Fruit fly (Drosophila melanogaster) whole organism, prepupa: ENCODE results near the gene Hsp60D.

Experiments
- Blimp-1 ChIP-seq: fragments of 200-800 bp; sonication (Bioruptor generic); optimal IDR thresholded peaks from 3 replicates; lab custom pipeline; 2017; ENCODE audit warnings: missing biosample characterization, missing genetic modification characterization, mild to moderate bottlenecking, moderate library complexity, missing genetic modification reagents
- CG10669 ChIP-seq: fragments of 200-800 bp; sonication (Bioruptor generic); optimal IDR thresholded peaks from 3 replicates; lab custom pipeline; 2018; ENCODE audit warnings: missing biosample characterization, mild to moderate bottlenecking, missing genetic modification characterization, moderate library complexity
- CG11294 ChIP-seq: fragments of 200-800 bp; sonication (Bioruptor generic); IDR thresholded peaks from 2 replicates; pipeline ENCODE4 v1.3.6; 2022; ENCODE audit warnings: missing biosample characterization, missing genetic modification characterization
- CG11762 ChIP-seq: fragments of 200-800 bp; sonication (Bioruptor generic); optimal IDR thresholded peaks from 3 replicates; lab custom pipeline; 2016; ENCODE audit warnings: missing biosample characterization, missing genetic modification characterization; ENCODE audit not compliant: insufficient read depth
- CG11902 ChIP-seq: fragments of 200-800 bp; sonication (Bioruptor generic); optimal IDR thresholded peaks from 3 replicates; lab custom pipeline; 2016; ENCODE audit warnings: missing biosample characterization, missing genetic modification characterization
- CG1621 ChIP-seq: fragments of 200-800 bp; sonication (Bioruptor generic); optimal IDR thresholded peaks from 3 replicates; lab custom pipeline; 2018; ENCODE audit warnings: missing biosample characterization, mild to moderate bottlenecking, missing genetic modification characterization
- CG16779 ChIP-seq: fragments of 200-800 bp; sonication (Bioruptor generic); optimal IDR thresholded peaks from 3 replicates; lab custom pipeline; 2017; ENCODE audit warnings: missing biosample characterization, mild to moderate bottlenecking, missing genetic modification characterization
- CG31627 ChIP-seq: fragments of 200-800 bp; sonication (Bioruptor generic); optimal IDR thresholded peaks from 3 replicates; lab custom pipeline; 2016; ENCODE audit warnings: missing biosample characterization, missing genetic modification characterization
- CG32006 ChIP-seq: fragments of 200-800 bp; sonication (Bioruptor generic); optimal IDR thresholded peaks from 3 replicates; lab custom pipeline; 2017; ENCODE audit warnings: missing biosample characterization, mild to moderate bottlenecking, missing genetic modification characterization
- CG34406 ChIP-seq: fragments of 200-800 bp; sonication (Bioruptor generic); optimal IDR thresholded peaks from 3 replicates; lab custom pipeline; 2016; ENCODE audit warnings: missing biosample characterization, missing genetic modification characterization
- CG3919 ChIP-seq: fragments of 200-800 bp; sonication (Bioruptor generic); optimal IDR thresholded peaks from 3 replicates; lab custom pipeline; 2016; ENCODE audit warnings: missing biosample characterization, missing genetic modification characterization
- CG6276 ChIP-seq: fragments of 200-800 bp; sonication (Bioruptor generic); optimal IDR thresholded peaks from 2 replicates; lab custom pipeline; 2017; ENCODE audit warnings: missing biosample characterization, mild to moderate bottlenecking, missing genetic modification characterization
- CG7368 ChIP-seq: fragments of 200-800 bp; sonication (Bioruptor generic); optimal IDR thresholded peaks from 3 replicates; lab custom pipeline; 2016; ENCODE audit warnings: missing biosample characterization, missing genetic modification characterization
- CG8319 ChIP-seq: fragments of 200-800 bp; sonication (Bioruptor generic); optimal IDR thresholded peaks from 3 replicates; lab custom pipeline; 2016; ENCODE audit warnings: missing biosample characterization, missing genetic modification characterization
- CG8632 ChIP-seq: fragments of 200-800 bp; sonication (Bioruptor generic); optimal IDR thresholded peaks from 3 replicates; lab custom pipeline; 2016; ENCODE audit warnings: missing biosample characterization, missing genetic modification characterization
- Eip93F ChIP-seq: fragments of 200-800 bp; sonication (Bioruptor generic); optimal IDR thresholded peaks from 2 replicates; lab custom pipeline; 2016; ENCODE audit warnings: missing biosample characterization, mild to moderate bottlenecking, missing genetic modification characterization
- Ets21C ChIP-seq: fragments of 200-800 bp; sonication (Bioruptor generic); optimal IDR thresholded peaks from 3 replicates; lab custom pipeline; 2016; ENCODE audit warnings: missing biosample characterization, missing genetic modification characterization
- Ets96B ChIP-seq: fragments of 200-800 bp; optimal IDR thresholded peaks from 2 replicates; lab custom pipeline; 2019; ENCODE audit warnings: missing biosample characterization, mild to moderate bottlenecking, missing genetic modification characterization, moderate library complexity
- Gug ChIP-seq: fragments of 200-800 bp; sonication (Bioruptor generic); IDR thresholded peaks from 2 replicates; pipeline ENCODE4 v1.3.6; 2022; ENCODE audit warnings: missing biosample characterization, missing genetic modification characterization
- OdsH ChIP-seq: fragments of 200-800 bp; sonication (Bioruptor generic); optimal IDR thresholded peaks from 3 replicates; lab custom pipeline; 2016; ENCODE audit warnings: missing biosample characterization, missing genetic modification characterization
- Smox ChIP-seq: fragments of 200-800 bp; sonication (Bioruptor generic); optimal IDR thresholded peaks from 3 replicates; lab custom pipeline; 2016; ENCODE audit warnings: missing biosample characterization, missing genetic modification characterization
- Sox102F ChIP-seq: fragments of 200-800 bp; sonication (Bioruptor generic); optimal IDR thresholded peaks from 2 replicates; lab custom pipeline; 2016; ENCODE audit warnings: missing biosample characterization, mild to moderate bottlenecking, missing genetic modification characterization
- Sox14 ChIP-seq: fragments of 200-800 bp; sonication (Bioruptor generic); optimal IDR thresholded peaks from 3 replicates; lab custom pipeline; 2016; ENCODE audit warnings: missing biosample characterization, missing genetic modification characterization
- achi ChIP-seq: fragments of 200-800 bp; sonication (Bioruptor generic); optimal IDR thresholded peaks from 3 replicates; lab custom pipeline; 2016; ENCODE audit warnings: missing biosample characterization, missing genetic modification characterization
- acj6 ChIP-seq: fragments of 200-800 bp; sonication (Bioruptor generic); optimal IDR thresholded peaks from 3 replicates; lab custom pipeline; 2016; ENCODE audit warnings: missing biosample characterization, missing genetic modification characterization
- cyc ChIP-seq: fragments of 200-800 bp; sonication (Bioruptor generic); optimal IDR thresholded peaks from 3 replicates; lab custom pipeline; 2016; ENCODE audit warnings: missing biosample characterization, missing genetic modification characterization
- eg ChIP-seq: fragments of 200-800 bp; sonication (Bioruptor generic); IDR thresholded peaks from 3 replicates; pipeline ENCODE4 v1.3.6; 2022; ENCODE audit warnings: missing biosample characterization, missing genetic modification characterization
- esn ChIP-seq: fragments of 200-800 bp; sonication (Bioruptor generic); optimal IDR thresholded peaks from 2 replicates; lab custom pipeline; 2016; ENCODE audit warnings: missing biosample characterization, mild to moderate bottlenecking, missing genetic modification characterization, moderate library complexity
- fd59A ChIP-seq: fragments of 200-800 bp; sonication (Bioruptor generic); optimal IDR thresholded peaks from 2 replicates; lab custom pipeline; 2017; ENCODE audit warnings: missing biosample characterization, mild to moderate bottlenecking, missing genetic modification characterization, missing genetic modification reagents
- fd85E ChIP-seq: fragments of 200-800 bp; sonication (Bioruptor generic); optimal IDR thresholded peaks from 3 replicates; lab custom pipeline; 2016; ENCODE audit warnings: missing biosample characterization, missing genetic modification characterization
- fkh ChIP-seq: fragments of 200-800 bp; sonication (Bioruptor generic); optimal IDR thresholded peaks from 3 replicates; lab custom pipeline; 2017; ENCODE audit warnings: missing biosample characterization, mild to moderate bottlenecking, missing genetic modification characterization, moderate library complexity
- lz ChIP-seq: fragments of 200-800 bp; sonication (Bioruptor generic); optimal IDR thresholded peaks from 3 replicates; lab custom pipeline; 2016; ENCODE audit warnings: missing biosample characterization, missing genetic modification characterization
- net ChIP-seq: fragments of 200-800 bp; sonication (Bioruptor generic); optimal IDR thresholded peaks from 3 replicates; lab custom pipeline; 2016; ENCODE audit warnings: missing biosample characterization, missing genetic modification characterization
- pdm3 ChIP-seq: fragments of 200-800 bp; sonication (Bioruptor generic); optimal IDR thresholded peaks from 3 replicates; lab custom pipeline; 2016; ENCODE audit warnings: missing biosample characterization, missing genetic modification characterization
- salr ChIP-seq, 2 experiments: fragments of 200-800 bp; sonication (Bioruptor generic); optimal IDR thresholded peaks; 3 replicates each; lab custom pipeline; 2016 to 2018; ENCODE audit warnings: missing biosample characterization in 2 of 2, missing genetic modification characterization in 2 of 2, mild to moderate bottlenecking in 1 of 2
- ss ChIP-seq, 2 experiments: fragments of 200-800 bp; sonication (Bioruptor generic); optimal IDR thresholded peaks; 2 replicates in 1 of 2; 3 replicates in 1 of 2; lab custom pipeline; 2017 to 2018; ENCODE audit warnings: mild to moderate bottlenecking in 2 of 2, missing biosample characterization in 2 of 2, missing genetic modification characterization in 2 of 2, moderate library complexity in 1 of 2
- svp ChIP-seq: fragments of 200-800 bp; sonication (Bioruptor generic); peaks from one replicate; lab custom pipeline; 2016; ENCODE audit warnings: missing biosample characterization, missing genetic modification characterization
- vri ChIP-seq: fragments of 200-800 bp; sonication (Bioruptor generic); optimal IDR thresholded peaks from 3 replicates; lab custom pipeline; 2016; ENCODE audit warnings: missing biosample characterization, mild to moderate bottlenecking, missing genetic modification characterization

Hsp60D gene

dm6 chr2L:13458991-13459731 lies 9.9 kb upstream of the Hsp60D start, which contains the start of gene CG42810:
TSS of gene CG42810 (plus strand) at chr2L:13459681.
- TF ChIP-seq CG8632 (GFP tag; lab: Kevin White, UChicago) (no peak), CG10669 (GFP tag; lab: Kevin White, UChicago) (no peak), CG3919 (GFP tag; lab: Kevin White, UChicago) (no peak), Sox14 (no peak), net (no peak), CG6276 (GFP tag; lab: Kevin White, UChicago) (no peak), Ets21C (GFP tag; lab: Kevin White, UChicago) (no peak), svp (GFP tag; lab: Kevin White, UChicago) (no peak), pdm3 (GFP tag; lab: Kevin White, UChicago) (no peak), CG34406 (no peak)

dm6 chr2L:13457037-13457547 lies 7.8 kb upstream of the Hsp60D start, which contains the start of gene CG42809:
TSS of gene CG42809 (plus strand) at chr2L:13457497.
- no peak for TF ChIP-seq Blimp-1
- no peak for TF ChIP-seq acj6 (GFP tag; lab: Kevin White, UChicago)
- no peak for TF ChIP-seq Ets96B (tag; lab: Kevin White, UChicago)
- no peak for TF ChIP-seq CG7368 (GFP tag; lab: Kevin White, UChicago)
- TF ChIP-seq CG8632 (GFP tag; lab: Kevin White, UChicago) = no peak
- no peak for TF ChIP-seq fd59A (GFP tag; lab: Kevin White, UChicago)
- TF ChIP-seq CG3919 (GFP tag; lab: Kevin White, UChicago) = no peak
- TF ChIP-seq Sox102F (GFP tag; lab: Kevin White, UChicago) = no peak
- TF ChIP-seq Ets21C (GFP tag; lab: Kevin White, UChicago) = no peak
- no peak for TF ChIP-seq Smox (GFP tag; lab: Kevin White, UChicago)
- no peak for TF ChIP-seq CG31627
- TF ChIP-seq CG16779 (tag; lab: Kevin White, UChicago) = no peak
- TF ChIP-seq ss (GFP tag; optimal IDR thresholded peaks at IDR 0.05; lab: Kevin White, UChicago) = no peak
- TF ChIP-seq lz (GFP tag; lab: Kevin White, UChicago) = no peak
- TF ChIP-seq, all 60 proteins: peak for 0

- TF ChIP-seq CG8319 (no peak), CG6276 (GFP tag; lab: Kevin White, UChicago) (no peak), eg (GFP tag; lab: Robert Waterston, UW) (no peak), CG32006 (GFP tag; lab: Kevin White, UChicago) (no peak), pdm3 (GFP tag; lab: Kevin White, UChicago) (no peak), CG1621 (tag; lab: Kevin White, UChicago) (no peak), OdsH (no peak), lz (GFP tag; lab: Kevin White, UChicago) (peak; percentile 9), CG34406 (no peak), Gug (no peak), Ets21C (GFP tag; lab: Kevin White, UChicago) (no peak), vri (peak; percentile 4), Sox14 (peak; percentile 53), CG31627 (peak; percentile 8), fd85E (GFP tag; lab: Kevin White, UChicago) (no peak), svp (GFP tag; lab: Kevin White, UChicago) (peak; percentile 87), achi (no peak), cyc (GFP tag; lab: Kevin White, UChicago) (peak; percentile 14)
Observed at dm6 chr2L:13445249-13445846, 3.9 kb downstream of the Hsp60D start, which contains the start of gene Hacd2. TSS of gene Hacd2 (minus strand) at chr2L:13445651.

dm6 chr2L:13436791-13437190 lies 12.5 kb downstream of the Hsp60D start:
- TF ChIP-seq vri (peak; percentile 77), CG16779 (tag; lab: Kevin White, UChicago) (no peak), fd59A (GFP tag; lab: Kevin White, UChicago) (no peak), CG11294 (no peak), CG11762 (GFP tag; lab: Kevin White, UChicago) (no peak), CG11902 (GFP tag; lab: Kevin White, UChicago) (no peak), CG32006 (GFP tag; lab: Kevin White, UChicago) (no peak), salr (GFP tag; optimal IDR thresholded peaks at IDR 0.05; lab: Kevin White, UChicago) (no peak), Eip93F (GFP tag; lab: Kevin White, UChicago) (no peak), fkh (GFP tag; lab: Kevin White, UChicago) (no peak), svp (GFP tag; lab: Kevin White, UChicago) (peak; percentile 87), esn (no peak)
